Fruit fly (Drosophila melanogaster) S2 (cell line): ENCODE measurements around the gene snsl.

Experiments
- CG8478 ChIP-seq: fragments of >200 bp; optimal IDR thresholded peaks from 2 replicates; lab custom pipeline; 2018
- CTCF ChIP-seq, 2 experiments: fragments of >200 bp; optimal IDR thresholded peaks; 2 replicates each; lab custom pipeline; 2018

Gene snsl

DNA sequence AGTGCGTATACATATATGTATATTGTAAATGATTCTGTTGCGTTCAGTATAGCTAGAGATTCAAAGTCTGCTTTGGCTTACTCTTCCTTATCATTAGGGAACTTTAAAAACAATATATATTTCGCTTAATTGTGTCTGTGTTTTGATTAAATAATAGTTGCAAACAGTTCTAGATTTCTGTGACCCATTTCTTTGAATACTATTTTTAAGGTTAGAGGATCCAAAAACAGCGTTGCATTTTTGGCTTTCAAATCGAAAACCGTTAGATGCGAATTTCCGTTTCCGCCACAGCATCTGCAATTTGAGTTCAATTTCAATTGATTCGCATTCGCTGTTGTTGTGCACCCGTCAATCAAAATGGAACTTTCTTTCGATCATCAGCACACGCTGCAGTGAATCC, 20.4 kb downstream of the snsl start:
- no peak for TF ChIP-seq CTCF (optimal IDR thresholded peaks at IDR 0.05; lab: Kevin White, UChicago)
- no peak for TF ChIP-seq CG8478 (lab: Kevin White, UChicago)

DNA sequence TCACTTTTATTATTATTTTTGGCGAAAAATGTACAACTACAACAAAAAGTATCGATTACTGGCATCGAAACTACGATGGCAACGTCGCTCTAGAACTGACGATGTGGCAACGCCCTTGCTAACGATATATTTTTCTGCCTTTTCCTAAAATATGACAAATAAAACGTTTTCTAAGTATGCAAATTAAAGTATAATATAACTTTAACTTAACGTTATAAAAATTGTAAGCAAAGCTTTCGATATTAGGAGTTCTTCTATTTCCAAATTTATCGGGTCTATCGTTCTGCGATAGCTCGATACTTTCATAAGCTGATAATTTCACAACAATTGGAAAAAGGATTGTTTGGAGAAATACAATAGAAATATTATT, 23.6 kb downstream of the snsl start, which contains the start of the genes Cf2 and CG3008:
Cf2 (minus strand) TSS at position 85 of the 370 bp plus-strand sequence.
CG3008 (plus strand) TSS at position 276 of the 370 bp plus-strand sequence.
- TF ChIP-seq CTCF (optimal IDR thresholded peaks at IDR 0.05; lab: Kevin White, UChicago), result no peak

DNA sequence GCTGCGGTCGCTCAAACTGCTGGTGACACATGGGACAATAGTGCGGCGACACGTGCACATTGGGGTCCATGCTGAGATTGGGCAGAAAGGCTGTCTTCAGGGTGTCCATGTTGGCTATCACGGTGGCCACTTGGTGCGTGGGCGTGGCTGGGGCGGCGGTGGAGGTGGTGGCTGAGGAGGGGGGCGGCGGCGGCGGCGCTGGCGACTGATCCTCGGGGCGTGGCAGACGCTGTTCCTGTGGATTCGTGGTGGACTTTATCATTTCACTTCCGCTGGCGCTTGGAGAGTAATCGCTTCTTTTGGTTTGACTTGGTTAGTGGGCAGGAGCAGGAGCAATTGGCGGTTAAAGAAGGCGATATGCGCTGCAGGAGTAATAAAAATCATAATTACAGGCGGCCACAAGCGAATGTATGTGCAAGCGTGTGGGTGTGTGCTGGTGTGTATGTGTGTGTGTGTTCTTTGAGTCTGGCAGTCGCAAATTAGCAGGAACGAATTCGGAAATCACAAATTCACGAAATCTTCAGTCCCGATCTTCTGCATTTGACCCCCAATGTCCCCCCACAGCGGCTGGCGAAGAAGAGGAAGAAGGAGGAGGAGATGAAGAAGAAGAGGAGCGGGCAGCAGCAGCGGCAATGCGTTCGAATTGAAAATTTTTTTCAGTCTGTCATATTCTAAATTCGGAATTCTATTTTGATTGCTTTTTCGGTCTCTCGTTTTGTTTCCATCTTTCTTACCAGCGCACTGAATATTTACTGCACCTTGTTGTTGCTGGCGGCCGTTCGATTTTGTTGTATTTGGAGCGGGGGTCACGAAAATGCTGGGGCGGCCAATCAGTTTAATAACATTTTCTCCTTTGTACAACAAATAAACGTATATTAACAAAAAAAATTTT, 24.2 kb downstream of the snsl start:
- no peak for TF ChIP-seq CTCF (optimal IDR thresholded peaks at IDR 0.05; lab: Kevin White, UChicago)
- TF ChIP-seq CG8478 (lab: Kevin White, UChicago), result no peak

dm6 chr2L:4868383-4868782, 38.2 kb downstream of the snsl start:
- TF ChIP-seq CTCF (optimal IDR thresholded peaks at IDR 0.05; lab: Kevin White, UChicago) (no peak), CG8478 (lab: Kevin White, UChicago) (no peak)

DNA sequence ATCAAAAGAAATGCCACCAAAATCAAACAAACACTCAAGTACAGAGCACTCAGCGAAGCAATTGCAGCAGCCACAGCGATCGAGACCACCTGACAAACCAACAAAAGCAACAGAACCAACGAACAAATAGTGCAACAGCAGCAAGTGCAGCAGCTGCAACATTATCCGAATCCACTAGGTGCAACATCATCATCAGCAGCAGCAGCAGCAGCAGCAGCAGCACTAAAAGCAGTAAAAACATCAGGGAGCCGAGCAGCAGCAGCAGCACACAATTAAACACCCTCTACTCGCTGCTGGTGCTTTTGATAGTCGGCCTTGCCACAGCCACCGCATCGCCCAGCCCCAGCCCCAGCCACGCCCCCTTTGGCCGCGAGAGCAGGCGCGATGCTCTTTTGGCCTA, 41.2 kb downstream of the snsl start:
- TF ChIP-seq CTCF (optimal IDR thresholded peaks at IDR 0.05; lab: Kevin White, UChicago), result no peak
- no peak for TF ChIP-seq CG8478 (lab: Kevin White, UChicago)

DNA sequence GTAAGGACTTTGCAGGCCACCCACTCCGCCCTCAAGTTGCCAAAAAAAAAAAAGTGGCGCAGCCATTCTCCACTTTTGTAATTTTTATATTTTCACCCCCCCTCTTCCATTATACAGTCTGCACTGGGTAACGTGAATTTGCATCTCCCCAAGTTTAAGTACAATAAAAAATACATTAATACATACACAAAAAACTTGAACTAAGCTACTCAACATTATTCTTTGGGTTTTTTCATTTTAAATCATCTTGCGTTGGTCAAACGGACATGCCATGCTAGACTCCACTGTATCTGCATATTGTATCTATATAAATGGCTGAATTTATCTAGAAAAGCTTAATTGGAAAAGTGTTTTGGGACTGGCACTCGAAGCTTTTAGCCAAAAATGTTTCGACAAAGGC, 45.1 kb downstream of the snsl start:
- TF ChIP-seq CTCF (optimal IDR thresholded peaks at IDR 0.05; lab: Kevin White, UChicago) (no peak), CG8478 (lab: Kevin White, UChicago) (no peak)

- TF ChIP-seq CTCF (optimal IDR thresholded peaks at IDR 0.05; lab: Kevin White, UChicago), result no peak
- TF ChIP-seq CG8478 (lab: Kevin White, UChicago), result no peak
Measured at dm6 chr2L:4856118-4856517, 50.4 kb downstream of the snsl start.

- TF ChIP-seq CTCF (optimal IDR thresholded peaks at IDR 0.05; lab: Kevin White, UChicago), result no peak
- no peak for TF ChIP-seq CG8478 (lab: Kevin White, UChicago)
Measured at dm6 chr2L:4854822-4855221, 51.7 kb downstream of the snsl start.
